Fruit fly (Drosophila melanogaster) ovary, adult (tissue): Measurements from ENCODE around the gene sosie.

ENCODE experiments used
- CG17801 ChIP-seq: fragments of 200-800 bp; optimal IDR thresholded peaks from 2 replicates; lab custom pipeline; 2019; ENCODE audit warnings: missing biosample characterization, mild to moderate bottlenecking, missing genetic modification characterization, moderate library complexity; ENCODE audit not compliant: partially characterized antibody

The sosie gene

DNA sequence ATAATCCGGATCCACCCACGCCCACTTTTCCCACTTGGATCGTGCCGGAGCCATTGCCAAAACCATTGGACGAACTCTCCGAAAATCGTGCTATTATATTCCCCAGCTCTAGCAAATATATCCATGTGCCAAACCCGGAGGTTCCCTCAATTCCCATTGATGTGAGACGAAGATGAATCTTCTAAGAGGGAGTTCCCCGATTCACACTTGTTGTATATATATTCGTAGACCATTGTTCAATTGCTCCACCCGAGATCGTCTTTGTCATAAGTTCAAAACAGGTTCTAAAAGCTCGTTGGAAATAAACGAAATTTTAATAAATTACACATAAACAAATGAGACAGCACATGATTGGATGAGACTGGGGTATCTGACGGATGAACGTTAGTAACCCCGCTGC is 30.1 kb downstream of the sosie start:
- TF ChIP-seq CG17801 (GFP tag; lab: Kevin White, UChicago): no peak

DNA sequence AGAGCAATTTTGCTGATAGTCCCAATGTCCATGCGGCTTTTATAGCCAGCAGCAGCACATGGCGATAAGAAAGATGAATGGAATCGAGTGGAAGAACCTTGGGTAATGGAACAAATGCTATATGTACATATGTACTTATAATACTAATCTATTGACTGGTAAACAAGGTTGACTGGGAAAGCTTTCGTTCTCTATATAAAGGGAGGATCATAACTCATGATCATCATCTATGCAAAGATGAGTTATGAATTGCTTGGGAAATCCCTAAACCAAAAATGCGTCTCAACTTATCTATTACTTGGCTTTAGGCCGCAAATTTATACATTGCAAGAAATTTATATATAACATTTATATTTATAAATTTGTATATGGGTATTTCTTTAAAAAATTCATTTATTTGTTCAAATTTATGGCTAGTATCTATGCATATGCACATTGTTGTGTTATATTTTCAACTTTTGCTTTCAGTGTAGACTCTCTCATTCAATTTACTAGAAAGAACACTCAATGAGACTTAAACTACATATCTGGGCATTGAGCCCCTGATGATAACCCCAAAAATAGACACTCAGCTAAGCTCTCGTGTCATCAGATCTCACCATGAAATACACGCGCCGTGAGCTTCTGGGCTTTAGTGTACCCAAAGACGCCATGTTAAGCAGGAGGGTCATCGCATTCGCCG is 31.1 kb downstream of the sosie start, which contains the start of the genes Srg1 and Elal:
TSS of gene Srg1 (minus strand) at position 14 of the 682 bp plus-strand sequence.
TSS of gene Elal (plus strand) at position 632 of the 682 bp plus-strand sequence.
- no peak for TF ChIP-seq CG17801 (GFP tag; lab: Kevin White, UChicago)

DNA sequence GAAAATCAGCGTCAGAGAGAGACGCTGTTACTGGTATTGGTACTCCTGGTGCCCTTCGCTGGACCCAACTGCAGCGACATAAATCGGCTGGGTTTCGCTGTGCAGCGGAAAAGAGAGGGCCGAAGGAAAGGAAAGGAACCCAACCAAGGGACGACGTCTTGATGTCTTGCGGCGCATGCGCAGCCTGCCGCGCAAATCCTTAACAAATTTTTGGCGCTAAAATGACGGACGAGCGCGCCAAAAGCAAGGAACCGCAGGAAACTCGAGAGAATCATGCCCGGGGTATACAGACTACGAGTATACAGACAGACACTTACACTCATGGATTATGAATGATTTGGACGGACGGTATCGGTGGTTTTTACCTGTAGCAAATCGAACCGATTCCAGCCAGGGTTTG is 33.2 kb downstream of the sosie start:
- no peak for TF ChIP-seq CG17801 (GFP tag; lab: Kevin White, UChicago)

DNA sequence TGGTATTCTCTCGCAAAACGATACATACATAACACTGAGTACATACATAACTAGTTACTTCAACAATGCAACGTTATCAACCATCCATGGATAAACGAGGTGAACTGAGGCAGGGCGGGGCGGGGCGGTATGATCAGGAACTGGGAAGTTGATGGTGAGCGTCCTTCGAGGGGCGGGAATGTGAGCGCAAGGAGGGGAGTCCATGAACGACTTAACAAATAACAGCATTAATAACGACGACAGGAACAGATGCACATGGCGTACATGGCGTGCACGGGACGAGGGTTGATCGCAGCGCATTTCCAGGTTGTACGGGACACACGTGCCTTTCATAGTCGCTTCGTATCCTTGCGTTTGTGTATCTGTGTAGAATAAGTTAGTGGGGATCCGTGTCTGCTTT is 34.2 kb downstream of the sosie start:
- no peak for TF ChIP-seq CG17801 (GFP tag; lab: Kevin White, UChicago)

DNA sequence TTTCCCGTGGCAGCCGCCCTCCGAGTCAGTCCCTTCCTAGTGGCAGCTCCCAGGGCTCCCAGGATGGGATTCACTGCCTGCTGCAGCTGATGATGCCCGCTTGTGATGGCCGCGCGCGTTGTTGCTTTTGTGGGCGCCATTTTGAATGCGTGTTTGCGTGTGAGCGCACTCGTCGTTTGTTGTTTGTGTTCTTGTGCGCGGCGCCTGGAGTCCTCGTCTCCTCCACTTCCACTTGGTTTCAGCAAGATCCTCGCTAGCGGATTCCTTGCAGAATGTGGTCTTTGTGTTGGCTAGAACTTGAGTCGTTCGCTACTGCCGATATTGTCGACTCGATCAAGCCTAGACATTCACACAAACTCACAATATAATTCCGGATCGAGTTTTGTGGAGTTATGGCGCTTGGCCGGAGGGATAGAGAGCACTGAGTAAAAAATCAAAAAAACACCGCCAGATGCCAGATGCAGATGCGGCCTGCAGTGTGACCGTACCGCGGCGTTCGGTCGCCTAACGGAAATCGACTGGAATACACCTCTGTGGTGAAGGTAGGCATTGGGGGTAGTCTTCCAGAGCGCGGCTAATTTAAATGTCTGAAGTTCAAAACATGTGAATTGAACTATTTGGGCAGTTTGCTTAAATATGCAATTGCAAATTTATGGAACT is 36.8 kb downstream of the sosie start, which contains the start of gene CycB3:
TSS of gene CycB3 (minus strand) at position 428 of the 660 bp plus-strand sequence.
- peak; percentile 14 for TF ChIP-seq CG17801 (GFP tag; lab: Kevin White, UChicago)

DNA sequence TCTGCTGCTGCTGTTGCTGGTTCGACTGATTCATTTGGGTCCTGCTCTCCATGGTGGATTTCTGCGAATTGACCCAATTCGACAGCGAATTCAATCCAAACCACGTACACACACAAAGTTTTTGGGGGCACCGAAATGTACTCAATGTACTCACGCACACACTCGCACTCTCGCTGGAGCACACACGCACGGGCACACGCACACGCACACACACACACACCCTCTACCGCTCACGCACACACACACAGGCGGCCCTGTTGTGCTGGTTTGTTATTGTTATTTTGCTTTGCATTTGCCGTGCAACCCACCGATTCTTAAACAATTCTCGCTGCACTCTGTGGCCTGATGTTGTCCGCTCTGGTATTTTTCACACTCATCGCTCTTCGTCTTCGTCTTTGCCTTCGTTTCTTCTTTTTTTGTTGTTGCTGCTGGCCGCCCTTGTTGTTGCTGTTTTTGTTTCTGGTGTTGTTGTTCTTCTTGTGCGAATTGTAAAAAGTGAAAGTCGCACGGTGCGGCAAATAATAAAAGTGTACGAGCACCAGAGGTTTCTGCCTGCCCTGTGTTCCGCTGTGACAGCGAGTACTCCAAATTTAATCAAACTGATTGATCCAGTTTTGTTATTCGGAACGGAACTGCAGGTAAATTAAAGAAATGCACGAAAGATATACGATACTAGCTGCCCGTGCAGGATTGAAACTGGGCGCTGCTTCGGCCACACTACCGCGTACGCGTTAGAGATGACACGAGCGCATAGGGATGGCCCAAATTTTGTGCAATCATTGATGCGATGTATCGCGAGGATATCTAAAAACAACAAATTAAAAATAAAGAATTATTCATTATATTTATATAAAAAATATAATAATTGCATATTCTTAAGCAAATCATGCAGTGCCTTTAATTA is 42.4 kb downstream of the sosie start, which contains the start of gene CG3744:
TSS of gene CG3744 (minus strand) at position 716 of the 904 bp plus-strand sequence.
- peak; percentile 70 for TF ChIP-seq CG17801 (GFP tag; lab: Kevin White, UChicago)

DNA sequence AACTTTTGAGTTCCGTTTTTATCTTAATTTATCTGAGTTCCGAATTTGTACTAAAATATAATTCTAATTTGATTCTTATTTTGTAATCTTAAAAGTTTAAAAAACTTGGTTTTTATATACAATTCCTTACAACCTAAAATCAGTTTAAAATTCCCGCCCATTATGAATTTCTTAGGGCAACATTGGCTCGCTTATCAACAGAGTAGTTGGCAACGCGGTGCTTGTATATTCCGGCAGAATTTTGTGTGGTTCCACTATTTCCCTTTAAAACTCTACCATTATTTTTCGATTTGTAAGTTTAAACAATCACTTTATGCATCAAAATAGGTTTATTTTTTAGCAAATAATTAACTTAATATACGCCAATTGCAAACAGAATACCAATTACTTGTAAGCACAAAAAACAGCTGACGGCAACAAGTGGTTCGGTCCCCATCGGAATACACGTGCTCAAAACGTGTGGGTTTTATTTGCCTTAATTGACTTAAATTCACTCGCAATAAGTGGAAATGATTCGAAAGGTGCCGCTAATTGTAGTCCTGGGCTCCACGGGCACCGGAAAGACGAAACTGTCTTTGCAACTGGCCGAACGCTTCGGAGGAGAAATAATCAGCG is 43.2 kb downstream of the sosie start, which contains the start of the genes CG11089 and CG31381:
TSS of gene CG11089 (plus strand) at position 203 of the 615 bp plus-strand sequence.
TSS of gene CG31381 (plus strand) at position 203 of the 615 bp plus-strand sequence.
- no peak for TF ChIP-seq CG17801 (GFP tag; lab: Kevin White, UChicago)

DNA sequence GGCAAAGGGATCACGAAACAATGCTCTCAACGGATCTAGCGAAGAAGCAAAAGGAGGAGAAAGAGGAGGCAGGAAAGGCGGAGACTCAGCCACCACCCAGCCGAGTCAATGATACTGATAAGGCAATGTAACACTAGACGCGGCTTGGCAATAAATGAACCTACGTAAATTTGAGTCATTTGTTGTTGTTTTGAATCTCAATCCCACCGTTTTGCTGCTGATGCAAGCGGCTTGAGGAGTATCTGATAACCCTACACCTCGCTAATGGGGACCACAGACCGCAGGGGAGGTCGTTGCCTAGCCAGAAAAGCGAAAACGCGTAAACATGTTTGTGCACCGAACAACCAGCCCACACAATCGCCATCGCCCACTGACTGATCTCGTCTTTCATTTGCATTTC is 44.9 kb downstream of the sosie start:
- no peak for TF ChIP-seq CG17801 (GFP tag; lab: Kevin White, UChicago)

DNA sequence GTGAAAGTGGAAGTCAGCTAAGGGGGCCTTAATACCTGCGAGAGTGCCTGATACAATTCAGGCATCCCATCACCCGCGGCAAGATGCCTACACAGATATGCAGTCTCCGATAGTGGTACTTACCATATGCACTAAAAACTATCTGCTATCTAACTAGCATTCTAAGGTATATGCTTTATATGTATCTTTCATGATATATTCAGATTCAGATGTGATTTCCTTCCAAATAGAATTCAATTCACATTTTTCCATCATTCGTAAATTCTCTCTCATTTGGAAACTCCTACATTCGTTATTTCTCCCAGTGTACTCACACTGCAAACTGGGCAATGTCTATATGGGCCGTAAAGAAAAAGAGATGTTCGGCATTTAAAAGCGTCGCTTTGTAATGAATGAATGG is 52.7 kb downstream of the sosie start:
- TF ChIP-seq CG17801 (GFP tag; lab: Kevin White, UChicago): no peak

DNA sequence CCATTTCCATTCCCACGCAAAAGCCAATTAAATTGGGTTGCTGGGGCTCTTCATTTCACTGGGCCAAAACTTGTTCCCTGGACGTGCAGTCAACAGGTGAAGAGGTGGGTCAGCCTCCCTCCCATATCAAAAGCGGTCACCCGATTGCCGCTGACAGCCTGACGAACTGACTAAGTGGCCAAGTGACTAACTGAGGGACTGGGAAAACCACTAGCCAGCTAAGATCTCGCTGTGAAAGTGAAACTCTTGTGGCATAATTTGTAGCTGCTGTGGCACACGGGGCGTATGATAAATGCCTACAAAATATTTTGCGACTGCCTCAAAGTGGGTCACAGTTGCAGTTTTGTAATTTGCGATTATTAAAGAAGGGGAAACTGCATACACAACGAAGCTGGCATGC is 54.7 kb downstream of the sosie start:
- TF ChIP-seq CG17801 (GFP tag; lab: Kevin White, UChicago): no peak

DNA sequence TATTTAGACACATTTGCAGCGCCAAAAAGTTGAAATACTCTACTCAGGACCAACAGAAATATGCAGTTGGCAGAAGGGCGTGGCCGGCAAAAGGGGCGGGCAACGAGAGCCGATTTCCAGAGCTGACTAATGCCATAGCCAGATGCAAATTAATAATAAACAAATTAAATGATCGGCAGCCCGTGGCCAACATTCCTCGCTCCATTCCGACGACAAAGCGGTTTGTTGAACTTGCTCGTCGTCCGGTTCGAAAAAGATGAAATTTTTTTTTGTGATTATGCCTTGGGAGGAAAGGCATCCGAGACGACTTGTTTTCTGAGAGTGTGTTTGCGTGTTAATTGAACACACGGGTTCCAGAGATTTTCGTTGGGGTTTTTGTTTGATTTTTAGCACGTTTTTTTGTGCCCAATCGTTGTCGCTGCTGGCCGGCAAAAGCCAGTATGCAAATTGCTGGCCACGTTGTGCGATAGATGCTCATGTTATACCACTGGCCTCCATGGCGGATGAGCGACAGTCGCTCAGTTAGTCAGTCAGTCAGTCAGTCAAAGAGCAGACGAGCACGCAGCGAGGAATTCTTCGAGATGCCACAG is 55.6 kb downstream of the sosie start:
- no peak for TF ChIP-seq CG17801 (GFP tag; lab: Kevin White, UChicago)
